Fruit fly (Drosophila melanogaster): ENCODE measurements around the gene ND-13B.
A peak's percentile ranks its signal among the peaks of the same experiment; 100 is the strongest.

Gene ND-13B

DNA sequence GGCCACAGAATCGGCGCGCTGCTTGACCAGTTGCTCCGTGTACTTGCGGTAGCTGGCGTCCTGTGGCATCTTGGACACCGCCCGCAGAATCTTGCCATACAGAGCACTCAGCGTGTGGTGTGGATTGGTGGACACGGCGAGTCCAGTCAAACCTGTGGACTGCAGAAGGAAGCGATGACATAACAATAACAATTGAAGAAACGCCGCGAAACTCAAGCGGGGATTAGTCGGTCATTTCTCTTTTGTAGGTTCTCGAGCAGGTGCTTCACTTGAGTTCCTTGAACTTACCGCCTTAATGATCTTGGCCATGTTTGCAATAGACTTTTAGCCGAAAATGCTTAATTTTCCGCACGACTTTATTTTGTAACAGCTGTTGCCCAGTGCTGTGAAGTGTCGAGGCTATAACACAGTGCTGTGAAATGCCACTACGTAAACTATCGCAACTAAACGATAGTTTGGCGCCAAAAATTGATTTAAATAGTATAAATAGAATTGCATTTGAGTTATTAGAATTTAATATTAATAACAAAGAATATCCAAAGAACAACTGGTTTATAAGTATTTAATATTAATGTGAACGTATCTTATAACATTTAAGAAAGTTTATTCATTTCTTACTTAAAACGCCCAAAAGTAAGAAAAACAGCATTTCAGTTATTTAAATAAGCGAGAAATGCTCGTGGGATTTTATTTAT lies at the start of gene ND-13B (continued):
- TF ChIP-seq lbe (GFP tag; optimal IDR thresholded peaks at IDR 0.05), result peak; percentile 33
- no peak for TF ChIP-seq CG6254 (GFP tag; optimal IDR thresholded peaks at IDR 0.05)
- TF ChIP-seq nau (GFP tag; optimal IDR thresholded peaks at IDR 0.05), result peak; percentile 36
- peak; percentile 2 for TF ChIP-seq CG9797 (GFP tag; optimal IDR thresholded peaks at IDR 0.05)
- TF ChIP-seq vvl (GFP tag; IDR thresholded peaks at IDR 0.05), result peak; percentile 29; the same call in 1 of the 2 replicates
- TF ChIP-seq zfh2 (GFP tag; optimal IDR thresholded peaks at IDR 0.05), result peak; percentile 47
- peak; percentile 42 for TF ChIP-seq B-H2 (GFP tag; optimal IDR thresholded peaks at IDR 0.05)

dm6 chr3L:10742813-10743212 lies 48.9 kb upstream of the ND-13B start:
- TF ChIP-seq BtbVII (GFP tag; optimal IDR thresholded peaks at IDR 0.05) (no peak), slou (GFP tag; optimal IDR thresholded peaks at IDR 0.05) (no peak), CG8924 (tag; optimal IDR thresholded peaks at IDR 0.05) (no peak), sens (GFP tag) (peak; percentile 1), CG5180 (GFP tag; optimal IDR thresholded peaks at IDR 0.05) (peak; percentile 13), Mes4 (GFP tag; optimal IDR thresholded peaks at IDR 0.05) (no peak), unpg (GFP tag; optimal IDR thresholded peaks at IDR 0.05) (no peak), CG34224 (GFP tag; IDR thresholded peaks at IDR 0.05; ENCODE audit: partially characterized antibody) (0 out of 3 replicates have a peak, but pooled peaks have one; percentile 27), gsb (GFP tag; IDR thresholded peaks at IDR 0.05) (no peak), CkIIα-i1 (GFP tag; IDR thresholded peaks at IDR 0.05) (no peak), Xbp1 (GFP tag; optimal IDR thresholded peaks at IDR 0.05) (no peak), Bteb2 (GFP tag; optimal IDR thresholded peaks at IDR 0.05) (no peak), CG7271 (tag; optimal IDR thresholded peaks at IDR 0.05) (no peak), pita (GFP tag; optimal IDR thresholded peaks at IDR 0.05) (no peak), Ada2b (GFP tag; IDR thresholded peaks at IDR 0.05) (no peak), Sry-β (GFP tag; optimal IDR thresholded peaks at IDR 0.05) (no peak), CG13287 (GFP tag; IDR thresholded peaks at IDR 0.05; ENCODE audit: partially characterized antibody) (no peak), CG4360 (GFP tag; IDR thresholded peaks at IDR 0.05) (no peak), nom (GFP tag; optimal IDR thresholded peaks at IDR 0.05) (peak; percentile 73), tgo (GFP tag; IDR thresholded peaks at IDR 0.05) (no peak), Poxn (GFP tag; IDR thresholded peaks at IDR 0.05) (no peak), lab (GFP tag; optimal IDR thresholded peaks at IDR 0.05) (no peak), tio (GFP tag; optimal IDR thresholded peaks at IDR 0.05) (no peak), CG12236 (GFP tag; optimal IDR thresholded peaks at IDR 0.05) (no peak), Jarid2 (GFP tag; optimal IDR thresholded peaks at IDR 0.05) (no peak), CG10654 (GFP tag; optimal IDR thresholded peaks at IDR 0.05) (no peak), bab2 (GFP tag; optimal IDR thresholded peaks at IDR 0.05) (no peak), CG6791 (GFP tag; IDR thresholded peaks at IDR 0.05; ENCODE audit: partially characterized antibody) (no peak), cato (GFP tag; optimal IDR thresholded peaks at IDR 0.05; ENCODE audit: borderline replicate concordance) (no peak), odd (GFP tag; optimal IDR thresholded peaks at IDR 0.05) (no peak), CG7745 (tag; optimal IDR thresholded peaks at IDR 0.05) (no peak), Ptx1 (GFP tag; IDR thresholded peaks at IDR 0.05) (no peak), pan (optimal IDR thresholded peaks at IDR 0.05) (no peak), pan (GFP tag; optimal IDR thresholded peaks at IDR 0.05 in 1 of 2, IDR thresholded peaks at IDR 0.05 in 1 of 2) (peak in 1 of 2 experiments; percentile 18), CG12659 (GFP tag; optimal IDR thresholded peaks at IDR 0.05) (no peak), ac (GFP tag; optimal IDR thresholded peaks at IDR 0.05) (no peak), dmrt11E (tag; optimal IDR thresholded peaks at IDR 0.05) (no peak), CG12391 (tag; optimal IDR thresholded peaks at IDR 0.05) (no peak), CrebB (tag; optimal IDR thresholded peaks at IDR 0.05) (no peak), CG10267 (tag; optimal IDR thresholded peaks at IDR 0.05) (no peak), pho (GFP tag; optimal IDR thresholded peaks at IDR 0.05) (no peak), CG7372 (GFP tag; IDR thresholded peaks at IDR 0.05) (no peak)
